Worm (Caenorhabditis elegans): ENCODE data around the gene F49E2.5.

F49E2.5 gene

ce11 chrX:9540464-9540863 is 3.0 kb upstream of the F49E2.5 start (continued):
- TF ChIP-seq jun-1 (tag; optimal IDR thresholded peaks at IDR 0.05) (no peak), nhr-11 (tag; optimal IDR thresholded peaks at IDR 0.05) (no peak), hlh-11 (tag; optimal IDR thresholded peaks at IDR 0.05) (peak; percentile 93), daf-8 (GFP tag; IDR thresholded peaks at IDR 0.05) (no peak), pqm-1 (tag; optimal IDR thresholded peaks at IDR 0.05) (peak; percentile 76), aha-1 (tag) (peak; percentile 45), nhr-10 (tag; optimal IDR thresholded peaks at IDR 0.05) (no peak), unc-62 (GFP tag; optimal IDR thresholded peaks at IDR 0.05 in 1 of 2) (peak in 1 of 2 experiments; percentile 95), unc-62 (tag; optimal IDR thresholded peaks at IDR 0.05) (no peak), R02D3.7 (tag; optimal IDR thresholded peaks at IDR 0.05) (no peak), ama-1 (optimal IDR thresholded peaks at IDR 0.05) (no peak), Y75B8A.6 (GFP tag; IDR thresholded peaks at IDR 0.05) (no peak), ceh-44 (GFP tag; IDR thresholded peaks at IDR 0.05) (no peak), egl-27 (tag; optimal IDR thresholded peaks at IDR 0.05) (no peak), php-3 (GFP tag; IDR thresholded peaks at IDR 0.05) (peak; percentile 60; the same call in 1 of the 2 replicates), F37D6.2 (tag; optimal IDR thresholded peaks at IDR 0.05) (no peak), lir-3 (tag; optimal IDR thresholded peaks at IDR 0.05) (no peak), nhr-111 (GFP tag; optimal IDR thresholded peaks at IDR 0.05) (no peak), madf-9 (GFP tag; conservative IDR thresholded peaks at IDR 0.05) (no peak), nhr-41 (GFP tag; IDR thresholded peaks at IDR 0.05) (peak; percentile 24; the same call in 1 of the 2 replicates), zfp-3 (GFP tag; conservative IDR thresholded peaks at IDR 0.05) (no peak), skn-1 (tag; optimal IDR thresholded peaks at IDR 0.05) (no peak), mdl-1 (tag; optimal IDR thresholded peaks at IDR 0.05) (peak in 1 of 2 experiments; percentile 86), Y5F2A.4 (GFP tag; optimal IDR thresholded peaks at IDR 0.05) (no peak), mxl-3 (GFP tag; optimal IDR thresholded peaks at IDR 0.05) (peak; percentile 70), gei-8 (GFP tag; optimal IDR thresholded peaks at IDR 0.05) (no peak), nhr-28 (tag; optimal IDR thresholded peaks at IDR 0.05) (peak; percentile 86), ctbp-1 (GFP tag; IDR thresholded peaks at IDR 0.05) (no peak), ceh-28 (tag; optimal IDR thresholded peaks at IDR 0.05) (no peak), daf-12 (tag; optimal IDR thresholded peaks at IDR 0.05) (no peak), sdz-12 (GFP tag; optimal IDR thresholded peaks at IDR 0.05) (no peak), zip-2 (tag; optimal IDR thresholded peaks at IDR 0.05) (no peak), ZK337.2 (GFP tag; IDR thresholded peaks at IDR 0.05) (no peak), nhr-77 (tag; optimal IDR thresholded peaks at IDR 0.05) (peak; percentile 80), hmg-1.1 (GFP tag; IDR thresholded peaks at IDR 0.05) (no peak), ztf-7 (tag; optimal IDR thresholded peaks at IDR 0.05) (no peak), nhr-6 (tag; optimal IDR thresholded peaks at IDR 0.05) (no peak), duxl-1 (tag; optimal IDR thresholded peaks at IDR 0.05; ENCODE audit: poor library complexity) (no peak), nhr-76 (tag; optimal IDR thresholded peaks at IDR 0.05) (no peak), tag-97 (GFP tag; IDR thresholded peaks at IDR 0.05) (no peak), ceh-20 (GFP tag; IDR thresholded peaks at IDR 0.05) (no peak), mdt-29 (GFP tag; IDR thresholded peaks at IDR 0.05) (no peak), ceh-82 (tag; optimal IDR thresholded peaks at IDR 0.05) (no peak), snpc-4 (tag; optimal IDR thresholded peaks at IDR 0.05) (no peak), fos-1 (tag; optimal IDR thresholded peaks at IDR 0.05) (no peak), tra-1 (GFP tag; IDR thresholded peaks at IDR 0.05) (peak; percentile 69), ztf-11 (tag; optimal IDR thresholded peaks at IDR 0.05) (no peak), lim-7 (GFP tag; IDR thresholded peaks at IDR 0.05) (no peak), lsy-2 (tag; optimal IDR thresholded peaks at IDR 0.05) (peak in 1 of 2 experiments; percentile 39), T20F7.1 (GFP tag; optimal IDR thresholded peaks at IDR 0.05) (no peak), nhr-102 (tag; optimal IDR thresholded peaks at IDR 0.05) (no peak), spr-1 (tag; optimal IDR thresholded peaks at IDR 0.05) (no peak), hlh-30 (tag; optimal IDR thresholded peaks at IDR 0.05; ENCODE audit: insufficient read depth) (peak; percentile 89), spr-3 (GFP tag; optimal IDR thresholded peaks at IDR 0.05) (no peak)

Data from whole organism, L4 larva.